Fruit fly (Drosophila melanogaster): ENCODE results near the gene CG45078.

DNA sequence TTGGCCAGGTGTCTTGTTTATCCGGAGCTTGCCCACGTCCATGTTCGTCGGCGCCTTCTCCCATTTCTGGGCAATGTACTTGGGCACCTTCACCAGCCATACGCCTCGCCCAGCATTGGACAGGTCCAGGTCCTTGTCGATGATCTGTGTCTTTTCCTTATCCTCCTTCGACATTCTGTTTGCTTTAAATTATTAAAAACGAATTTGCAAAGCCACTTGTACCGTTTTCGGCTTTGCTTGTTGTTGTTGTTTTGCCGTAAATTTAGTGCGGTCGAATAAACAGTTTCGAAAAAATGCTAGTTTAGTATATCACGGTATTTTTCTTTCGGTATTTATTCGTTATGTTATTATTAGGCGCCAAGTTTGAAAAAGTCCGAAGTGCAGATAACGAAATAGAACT, 9.6 kb downstream of the CG45078 start, which contains the start of gene TfIIFbeta:
- TF ChIP-seq esn (GFP tag; optimal IDR thresholded peaks at IDR 0.05), result no peak
- TF ChIP-seq pdm3 (GFP tag; optimal IDR thresholded peaks at IDR 0.05), result no peak
- no peak for TF ChIP-seq CG16779 (tag; optimal IDR thresholded peaks at IDR 0.05)
- no peak for TF ChIP-seq CG6792 (GFP tag; optimal IDR thresholded peaks at IDR 0.05)
- TF ChIP-seq Sox15 (GFP tag; optimal IDR thresholded peaks at IDR 0.05), result no peak
- TF ChIP-seq achi (GFP tag; optimal IDR thresholded peaks at IDR 0.05), result no peak
- no peak for TF ChIP-seq OdsH (GFP tag; optimal IDR thresholded peaks at IDR 0.05)
- no peak for TF ChIP-seq Smox (GFP tag; optimal IDR thresholded peaks at IDR 0.05)
- TF ChIP-seq ss (GFP tag; optimal IDR thresholded peaks at IDR 0.05), result no peak

All from whole organism, prepupa.